Fruit fly (Drosophila melanogaster) Kc167 (cell line): ENCODE results near the gene CecC.

ENCODE experiments used
- Myc ChIP-seq: fragments of >200 bp; optimal IDR thresholded peaks from 2 replicates; lab custom pipeline; 2017; ENCODE audit warnings: missing external identifiers
- Sin3A ChIP-seq: fragments of >200 bp; optimal IDR thresholded peaks from 2 replicates; lab custom pipeline; 2018; ENCODE audit warnings: missing external identifiers
- h ChIP-seq: fragments of >200 bp; optimal IDR thresholded peaks from 3 replicates; lab custom pipeline; 2018; ENCODE audit warnings: missing external identifiers
- insv ChIP-seq: fragments of >200 bp; optimal IDR thresholded peaks from 3 replicates; lab custom pipeline; 2018; ENCODE audit warnings: missing external identifiers
- psq ChIP-seq: fragments of >200 bp; optimal IDR thresholded peaks from 2 replicates; lab custom pipeline; 2017; ENCODE audit warnings: missing external identifiers
- ttk ChIP-seq: sonication (Bioruptor generic); optimal IDR thresholded peaks from 2 replicates; lab custom pipeline; 2017; ENCODE audit warnings: missing external identifiers

CecC gene

DNA sequence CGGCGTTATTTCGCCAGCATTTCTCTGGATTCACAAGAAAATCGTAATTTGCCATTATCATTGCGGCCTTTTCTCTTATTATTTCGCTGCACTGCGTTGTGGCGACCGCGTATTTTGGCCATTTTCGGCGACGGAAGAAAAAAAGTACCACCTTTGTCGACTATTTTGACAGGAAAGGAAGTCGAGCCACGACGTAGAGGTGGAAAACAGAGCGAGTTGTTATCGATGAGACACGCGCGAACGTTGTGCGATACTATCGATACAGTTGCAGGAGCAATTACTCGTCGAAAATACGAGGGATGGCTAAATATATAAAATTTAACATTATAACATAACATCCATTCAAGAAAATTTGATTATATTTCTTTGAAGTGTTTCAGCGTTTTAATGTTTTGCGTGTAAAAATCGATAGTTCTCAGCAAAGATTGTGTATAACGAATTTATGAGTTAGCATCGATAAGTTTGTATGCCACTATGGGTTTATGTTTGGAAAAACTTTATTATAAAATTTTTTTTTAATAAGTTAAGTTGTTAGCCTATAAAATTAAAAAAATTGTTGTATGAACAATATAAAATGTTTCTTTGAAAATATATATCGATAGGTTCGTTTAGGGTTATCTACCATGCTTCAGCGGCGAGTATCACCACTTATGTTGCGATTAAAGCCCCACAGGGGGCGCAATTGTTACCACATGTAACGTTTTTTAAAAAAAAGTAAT, 7.4 kb upstream of the CecC start, which contains the start of gene RpS7:
RpS7 (minus strand) TSS at position 255 of the 719 bp plus-strand sequence.
- TF ChIP-seq h (no peak), insv (no peak), Sin3A (lab: Kevin White, UChicago) (no peak), ttk (lab: Kevin White, UChicago) (no peak), Myc (no peak), psq (lab: Kevin White, UChicago) (no peak)

DNA sequence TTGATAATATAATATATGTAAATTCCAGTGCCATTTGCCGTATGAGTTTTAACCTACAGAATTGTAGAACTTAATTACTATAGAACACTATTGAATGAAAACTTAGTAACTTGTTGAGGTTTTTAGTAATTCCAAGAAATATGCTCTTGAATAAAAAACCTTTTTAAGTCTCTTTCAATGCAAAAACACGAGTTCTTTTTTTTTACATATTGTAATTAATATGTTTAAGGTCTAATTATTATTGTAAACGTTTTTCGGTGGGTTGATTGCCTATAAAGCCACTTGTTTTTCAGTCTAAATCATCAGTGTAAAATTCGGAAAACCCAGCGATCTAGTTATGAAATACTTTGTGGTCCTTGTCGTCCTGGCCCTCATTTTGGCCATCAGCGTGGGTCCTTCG, 6.6 kb upstream of the CecC start, which contains the start of gene Anp:
Anp (plus strand) TSS at position 301 of the 400 bp plus-strand sequence.
- TF ChIP-seq psq (lab: Kevin White, UChicago) (no peak), Sin3A (lab: Kevin White, UChicago) (no peak), Myc (no peak), insv (no peak), ttk (lab: Kevin White, UChicago) (no peak), h (no peak)

DNA sequence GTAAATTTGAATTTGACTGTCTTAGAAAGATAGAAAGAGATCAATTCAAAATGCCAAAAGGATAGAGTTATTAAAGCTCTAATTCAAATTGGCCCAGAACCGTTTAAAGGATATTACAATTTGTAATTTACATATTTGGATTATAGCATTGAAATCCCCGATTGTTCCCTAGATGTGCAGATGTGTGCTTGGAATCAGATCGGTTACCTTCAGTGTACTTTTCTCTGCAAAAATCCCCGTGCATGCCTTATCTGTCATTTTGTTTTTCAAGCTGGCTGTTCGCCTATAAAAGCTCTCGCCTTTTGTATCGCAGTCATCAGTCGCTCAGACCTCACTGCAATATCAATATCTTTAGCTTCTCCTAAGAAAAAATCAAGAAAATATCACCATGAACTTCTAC, 5.7 kb upstream of the CecC start, which contains the start of gene CecA1:
CecA1 (plus strand) TSS at position 315 of the 400 bp plus-strand sequence.
- TF ChIP-seq ttk (lab: Kevin White, UChicago) (no peak), psq (lab: Kevin White, UChicago) (no peak), h (no peak)

DNA sequence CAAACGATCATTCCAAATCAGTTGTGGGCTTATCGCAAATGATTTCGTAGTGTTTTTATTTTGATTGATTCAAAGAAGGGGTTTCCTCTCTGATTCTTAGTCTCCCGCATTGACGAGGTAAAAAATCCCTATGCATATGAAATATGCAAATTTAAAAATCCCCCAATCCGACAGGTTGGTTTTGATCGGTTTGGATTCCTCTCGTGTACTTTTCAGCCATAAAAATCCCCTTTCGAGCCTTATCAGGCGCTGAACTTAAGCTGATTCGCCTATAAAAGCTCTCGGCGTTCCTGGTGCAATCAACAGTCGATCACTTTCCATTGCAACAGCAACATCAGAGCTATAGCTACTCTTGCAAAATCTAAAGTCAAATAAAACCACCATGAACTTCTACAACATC, 4.4 kb upstream of the CecC start, which contains the start of gene CecA2:
CecA2 (plus strand) TSS at position 301 of the 400 bp plus-strand sequence.
- TF ChIP-seq Myc = no peak
- TF ChIP-seq ttk (lab: Kevin White, UChicago) = no peak
- no peak for TF ChIP-seq psq (lab: Kevin White, UChicago)
- no peak for TF ChIP-seq Sin3A (lab: Kevin White, UChicago)
- no peak for TF ChIP-seq h
- no peak for TF ChIP-seq insv

DNA sequence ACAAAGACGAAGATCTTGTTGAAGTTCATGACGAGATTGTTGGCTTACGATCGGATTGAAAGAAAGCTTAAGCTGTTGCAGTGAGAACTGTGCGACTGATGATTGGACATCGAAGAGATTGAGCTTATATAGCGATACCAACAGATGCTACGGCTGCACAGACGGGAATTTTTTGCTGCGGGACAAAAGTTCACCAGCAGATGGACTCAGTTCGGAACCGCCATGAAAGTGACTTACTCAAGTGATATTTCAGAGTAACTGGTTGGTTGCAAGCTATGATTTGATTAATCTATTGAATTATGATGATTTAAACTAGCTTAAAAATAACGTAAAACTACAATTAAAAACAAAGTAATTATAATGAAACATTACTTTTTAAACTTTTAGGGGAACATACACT, 2.6 kb upstream of the CecC start, which contains the start of gene CecB:
CecB (minus strand) TSS at position 101 of the 400 bp plus-strand sequence.
- TF ChIP-seq Sin3A (lab: Kevin White, UChicago) (no peak), Myc (no peak), psq (lab: Kevin White, UChicago) (no peak), ttk (lab: Kevin White, UChicago) (no peak), h (no peak)

DNA sequence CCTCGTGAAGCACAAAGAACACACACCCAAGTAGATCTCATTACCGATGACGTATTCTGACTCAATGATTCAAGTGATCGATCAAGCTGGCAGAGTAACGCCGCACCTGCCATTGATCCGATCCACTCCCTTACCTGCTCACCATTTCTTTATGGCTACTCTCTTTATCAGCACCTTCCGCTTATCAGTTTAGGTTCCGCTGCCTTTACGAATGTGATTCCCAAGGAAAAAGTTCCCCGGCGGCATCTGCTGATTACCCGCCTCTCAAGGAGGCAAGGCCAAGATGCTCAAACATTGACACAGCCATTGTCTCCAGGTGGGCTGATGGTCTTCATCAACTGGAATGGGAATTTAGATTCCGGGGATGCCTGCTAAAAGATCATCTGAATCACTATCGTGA, 1.3 kb upstream of the CecC start:
- TF ChIP-seq h (no peak), psq (lab: Kevin White, UChicago) (no peak), Myc (no peak), ttk (lab: Kevin White, UChicago) (no peak), Sin3A (lab: Kevin White, UChicago) (no peak), insv (no peak)

DNA sequence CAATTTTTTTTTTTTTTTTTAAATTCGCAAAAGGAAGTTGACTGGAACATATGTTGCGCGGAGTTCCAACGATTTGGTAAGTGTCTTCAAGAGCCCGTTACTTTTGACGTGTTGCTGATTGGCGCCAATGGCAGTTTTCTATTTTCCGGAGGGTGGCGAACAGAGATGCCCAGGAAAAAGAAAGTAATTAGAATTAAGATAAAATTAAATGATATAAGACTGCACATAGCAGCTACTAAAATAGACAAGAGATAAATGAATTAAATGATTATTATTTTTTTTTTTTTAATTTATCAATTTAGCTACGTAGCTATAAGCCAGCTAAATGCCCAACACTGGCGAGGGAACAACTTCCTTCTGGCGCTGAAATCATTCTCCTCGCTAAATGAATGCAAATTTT, 6.0 kb downstream of the CecC start:
- no peak for TF ChIP-seq Sin3A (lab: Kevin White, UChicago)
- TF ChIP-seq Myc = no peak
- no peak for TF ChIP-seq psq (lab: Kevin White, UChicago)

DNA sequence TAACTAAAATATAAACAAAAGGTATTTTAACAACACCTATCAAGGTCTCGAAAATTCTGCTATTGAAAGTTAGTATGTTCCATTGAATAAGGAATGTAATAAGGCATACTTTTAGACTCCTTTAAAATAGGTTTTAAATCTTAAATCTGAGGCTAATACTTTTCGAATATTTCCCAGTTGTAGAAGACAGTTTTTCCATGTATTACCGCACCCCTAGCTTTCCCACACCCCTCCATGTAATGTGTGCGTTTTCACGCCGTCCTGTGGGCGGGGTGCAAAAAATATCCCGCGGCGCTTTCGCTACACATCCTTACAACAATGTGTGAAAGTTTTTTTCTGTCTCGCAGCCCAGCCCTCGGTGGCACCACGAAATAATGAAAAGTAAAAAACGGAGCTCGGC, 8.3 kb downstream of the CecC start:
- no peak for TF ChIP-seq ttk (lab: Kevin White, UChicago)
- TF ChIP-seq Myc = no peak
- no peak for TF ChIP-seq Sin3A (lab: Kevin White, UChicago)
- no peak for TF ChIP-seq h
- no peak for TF ChIP-seq psq (lab: Kevin White, UChicago)
- TF ChIP-seq insv = no peak

DNA sequence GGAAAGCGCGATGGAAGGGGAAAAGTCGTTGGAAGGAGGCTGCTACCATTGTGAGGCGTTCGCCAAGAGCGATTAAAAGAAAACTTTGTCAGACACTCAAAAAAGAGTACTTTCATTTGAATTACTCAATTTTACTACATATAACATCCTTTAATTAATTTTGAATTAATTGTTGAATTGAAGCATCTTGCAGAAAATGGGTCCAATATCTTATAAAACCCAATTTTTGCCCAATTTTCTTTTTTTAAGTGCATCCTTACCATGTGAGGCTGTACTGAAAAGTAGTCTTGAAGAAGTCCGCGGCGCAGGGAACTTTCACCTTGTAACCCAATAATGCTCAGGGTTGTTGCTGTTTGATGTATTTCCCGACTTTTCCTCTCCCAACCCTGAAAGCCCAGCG, 19.0 kb downstream of the CecC start:
- no peak for TF ChIP-seq h
- no peak for TF ChIP-seq insv
- no peak for TF ChIP-seq ttk (lab: Kevin White, UChicago)
- no peak for TF ChIP-seq Myc
- no peak for TF ChIP-seq psq (lab: Kevin White, UChicago)
- TF ChIP-seq Sin3A (lab: Kevin White, UChicago) = no peak

DNA sequence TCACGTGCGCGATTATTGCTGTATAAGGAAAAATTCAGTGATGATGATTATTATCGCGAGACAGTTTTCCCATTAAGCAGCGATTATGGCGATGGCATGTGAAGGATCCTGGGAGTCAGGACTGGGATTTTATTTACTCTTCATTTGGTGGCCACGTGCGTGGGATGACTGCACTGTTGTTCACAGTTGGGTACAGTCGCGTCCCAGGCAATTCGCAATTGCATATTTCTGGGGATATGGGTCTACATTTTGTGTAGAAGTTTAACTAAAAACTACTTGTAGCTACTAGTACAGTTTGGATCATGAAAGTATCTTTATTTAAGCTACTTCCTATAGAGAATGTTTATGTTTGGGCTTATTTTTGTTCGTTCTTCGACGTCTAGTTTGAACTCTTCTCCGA, 20.7 kb downstream of the CecC start:
- TF ChIP-seq Myc (no peak), h (no peak), psq (lab: Kevin White, UChicago) (no peak), insv (no peak), ttk (lab: Kevin White, UChicago) (no peak), Sin3A (lab: Kevin White, UChicago) (no peak)

DNA sequence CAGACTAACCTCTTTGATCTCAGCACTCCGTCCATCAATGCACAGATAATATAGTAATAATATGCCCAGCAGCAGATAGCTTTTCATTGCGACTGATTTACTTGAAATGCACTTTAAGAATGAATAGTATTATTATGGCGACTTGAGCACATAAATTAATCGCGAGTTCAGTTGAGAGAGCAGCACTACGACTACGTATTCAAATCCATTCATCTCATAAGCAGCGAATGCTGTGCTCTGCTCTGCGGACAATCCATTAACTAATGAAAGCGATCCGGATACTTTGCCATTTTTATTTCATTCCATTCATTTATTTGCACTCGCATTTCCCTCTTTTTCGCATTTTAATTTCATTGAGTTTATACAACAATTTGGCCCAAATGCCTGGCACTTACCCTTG, 21.4 kb downstream of the CecC start, which contains the start of gene CG43448:
CG43448 (minus strand) TSS at position 101 of the 400 bp plus-strand sequence.
- TF ChIP-seq Myc (no peak), h (no peak), Sin3A (lab: Kevin White, UChicago) (no peak), psq (lab: Kevin White, UChicago) (no peak), ttk (lab: Kevin White, UChicago) (no peak), insv (no peak)

DNA sequence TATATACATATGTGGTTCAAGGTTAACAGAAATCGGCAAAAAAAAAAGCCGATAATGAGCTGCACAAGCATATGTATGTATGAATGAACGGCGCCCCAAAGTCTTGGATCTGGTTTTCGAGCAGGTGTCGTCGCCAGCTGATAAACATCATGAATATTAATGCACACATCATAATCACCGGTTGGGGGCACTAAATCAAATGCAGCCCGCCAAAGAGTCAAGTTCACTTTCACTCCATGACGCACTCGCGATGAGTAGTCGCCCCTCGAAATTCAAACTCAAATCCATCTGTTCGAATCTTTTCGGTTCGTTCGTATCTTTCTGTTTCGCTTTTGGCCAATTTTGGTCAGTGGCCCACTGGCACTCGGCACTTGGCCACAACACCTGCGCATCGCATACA, 24.0 kb downstream of the CecC start:
- TF ChIP-seq ttk (lab: Kevin White, UChicago) (no peak), insv (no peak), h (no peak), Sin3A (lab: Kevin White, UChicago) (no peak), Myc (no peak), psq (lab: Kevin White, UChicago) (no peak)

DNA sequence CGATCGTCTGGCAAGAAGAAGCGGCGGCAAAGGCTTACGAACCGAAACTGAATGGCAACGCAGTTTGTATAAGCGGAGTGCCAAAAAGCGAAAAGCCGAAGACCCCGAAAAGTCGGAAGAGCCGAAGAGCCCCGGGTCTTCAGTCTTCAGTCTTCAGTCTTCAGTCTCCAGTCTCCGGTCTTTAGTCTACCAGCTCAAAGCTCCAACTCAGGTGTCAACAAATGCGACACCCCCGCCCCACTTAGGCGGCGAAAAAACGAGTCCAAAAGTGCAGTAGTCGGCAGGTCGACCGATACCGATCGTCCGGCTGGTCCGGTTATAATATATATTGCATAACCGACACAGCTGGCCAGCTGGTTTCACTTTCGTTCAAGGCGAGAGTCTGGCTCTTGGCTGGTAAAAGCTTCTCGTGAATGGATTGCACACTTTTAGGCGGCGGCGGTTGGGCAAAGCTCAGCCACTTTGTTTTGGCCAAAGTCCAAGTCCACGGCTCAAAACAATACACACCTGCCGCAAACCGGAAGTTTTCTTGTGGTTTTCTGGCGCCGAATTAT, 27.1 kb downstream of the CecC start, which contains the start of gene CG9737:
CG9737 (minus strand) TSS at position 51 of the 554 bp plus-strand sequence.
- TF ChIP-seq h = no peak
- no peak for TF ChIP-seq psq (lab: Kevin White, UChicago)
- no peak for TF ChIP-seq ttk (lab: Kevin White, UChicago)
- no peak for TF ChIP-seq Myc
- TF ChIP-seq Sin3A (lab: Kevin White, UChicago) = no peak
- no peak for TF ChIP-seq insv
